Fruit fly (Drosophila melanogaster) whole organism, embryonic: ENCODE results near the gene CG11710.
A peak's percentile ranks its signal among the peaks of the same experiment; 100 is the strongest.

Experiments
- Blimp-1 ChIP-seq: fragments of 200-800 bp; sonication (Bioruptor generic); optimal IDR thresholded peaks from 3 replicates; lab custom pipeline; 2018; ENCODE audit warnings: missing biosample characterization, missing genetic modification characterization, mild to moderate bottlenecking, moderate library complexity, missing genetic modification reagents
- CG10209 ChIP-seq: fragments of 200-800 bp; sonication (Bioruptor generic); optimal IDR thresholded peaks from 3 replicates; lab custom pipeline; 2017; ENCODE audit warnings: missing biosample characterization, mild to moderate bottlenecking, missing genetic modification characterization, missing genetic modification reagents
- CG11247 ChIP-seq: fragments of 200-800 bp; sonication (Bioruptor generic); IDR thresholded peaks from 2 replicates; pipeline ENCODE4 v1.3.6; 2022; ENCODE audit warnings: missing biosample characterization, missing genetic modification characterization
- CG13775 ChIP-seq: fragments of 200-800 bp; sonication (Bioruptor generic); optimal IDR thresholded peaks from 3 replicates; lab custom pipeline; 2017; ENCODE audit warnings: missing biosample characterization, mild to moderate bottlenecking, missing genetic modification characterization
- CG14710 ChIP-seq: fragments of 200-800 bp; sonication (Bioruptor generic); optimal IDR thresholded peaks from 3 replicates; lab custom pipeline; 2019; ENCODE audit warnings: missing biosample characterization, mild to moderate bottlenecking, missing genetic modification characterization, moderate library complexity
- CG16779 ChIP-seq: fragments of 200-800 bp; sonication (Bioruptor generic); IDR thresholded peaks from 2 replicates; pipeline ENCODE4 v1.3.6; 2022; ENCODE audit warnings: missing biosample characterization, missing genetic modification characterization
- CG18619 ChIP-seq: fragments of 200-800 bp; sonication (Bioruptor generic); optimal IDR thresholded peaks from 3 replicates; lab custom pipeline; 2017; ENCODE audit warnings: missing biosample characterization, mild to moderate bottlenecking, missing genetic modification characterization
- CG30431 ChIP-seq: fragments of 200-800 bp; sonication (Bioruptor generic); optimal IDR thresholded peaks from 2 replicates; lab custom pipeline; 2017; ENCODE audit warnings: missing biosample characterization, missing genetic modification characterization
- CG32772 ChIP-seq: fragments of 200-800 bp; sonication (Bioruptor generic); IDR thresholded peaks from 2 replicates; pipeline ENCODE4 v1.3.6; 2022; ENCODE audit warnings: missing biosample characterization, missing genetic modification characterization
- CG3847 ChIP-seq: fragments of 200-800 bp; sonication (Bioruptor generic); IDR thresholded peaks from 2 replicates; pipeline ENCODE4 v1.3.6; 2022; ENCODE audit warnings: missing biosample characterization, missing genetic modification characterization
- CG4282 ChIP-seq: fragments of 200-800 bp; sonication (Bioruptor generic); optimal IDR thresholded peaks from 2 replicates; lab custom pipeline; 2016; ENCODE audit warnings: missing biosample characterization, missing genetic modification characterization
- CG4424 ChIP-seq: fragments of 200-800 bp; sonication (Bioruptor generic); optimal IDR thresholded peaks from 3 replicates; lab custom pipeline; 2016; ENCODE audit warnings: missing biosample characterization, missing genetic modification characterization
- CG6689 ChIP-seq: fragments of 200-800 bp; sonication (Bioruptor generic); IDR thresholded peaks from 2 replicates; pipeline ENCODE4 v1.3.6; 2022; ENCODE audit warnings: missing biosample characterization, missing genetic modification characterization
- CG7556 ChIP-seq: fragments of 200-800 bp; sonication (Bioruptor generic); optimal IDR thresholded peaks from 2 replicates; lab custom pipeline; 2017; ENCODE audit warnings: missing biosample characterization, mild to moderate bottlenecking, missing genetic modification characterization
- CG7786 ChIP-seq: fragments of 200-800 bp; sonication (Bioruptor generic); optimal IDR thresholded peaks from 2 replicates; lab custom pipeline; 2016; ENCODE audit warnings: missing biosample characterization, missing genetic modification characterization
- CG8765 ChIP-seq: fragments of 200-800 bp; sonication (Bioruptor generic); IDR thresholded peaks from 2 replicates; pipeline ENCODE4 v1.3.6; 2022; ENCODE audit warnings: missing biosample characterization, missing genetic modification characterization
- CG8924 ChIP-seq: fragments of 200-800 bp; optimal IDR thresholded peaks from 3 replicates; lab custom pipeline; 2019; ENCODE audit warnings: missing biosample characterization, mild to moderate bottlenecking, missing genetic modification characterization, moderate library complexity
- Doc2 ChIP-seq: fragments of 200-800 bp; sonication (Bioruptor generic); IDR thresholded peaks from 2 replicates; pipeline ENCODE4 v1.3.6; 2022; ENCODE audit warnings: missing biosample characterization, missing genetic modification characterization
- Ets65A ChIP-seq: fragments of 200-800 bp; sonication (Bioruptor generic); peaks from one replicate; lab custom pipeline; 2016; ENCODE audit warnings: missing biosample characterization, missing genetic modification characterization
- HHEX ChIP-seq: fragments of 200-800 bp; sonication (Bioruptor generic); optimal IDR thresholded peaks from 3 replicates; lab custom pipeline; 2017; ENCODE audit warnings: missing biosample characterization, mild to moderate bottlenecking, missing genetic modification characterization, missing genetic modification reagents
- Hsf ChIP-seq: fragments of 200-800 bp; sonication (Bioruptor generic); optimal IDR thresholded peaks from 3 replicates; lab custom pipeline; 2016; ENCODE audit warnings: missing biosample characterization, missing genetic modification characterization
- Lhr ChIP-seq: fragments of 200-800 bp; sonication (Bioruptor generic); optimal IDR thresholded peaks from 3 replicates; lab custom pipeline; 2017; ENCODE audit warnings: mild to moderate bottlenecking, missing biosample characterization, missing genetic modification reagents, missing genetic modification characterization
- Lpt ChIP-seq: fragments of >200 bp; optimal IDR thresholded peaks from 2 replicates; lab custom pipeline; 2018; ENCODE audit warnings: missing biosample characterization, missing genetic modification characterization
- Mes4 ChIP-seq: fragments of 200-800 bp; sonication (Bioruptor generic); optimal IDR thresholded peaks from 2 replicates; lab custom pipeline; 2016; ENCODE audit warnings: missing biosample characterization, missing genetic modification characterization
- Mrtf ChIP-seq: fragments of 200-800 bp; sonication (Bioruptor generic); IDR thresholded peaks from 3 replicates; pipeline ENCODE4 v1.3.6; 2022; ENCODE audit warnings: missing biosample characterization, missing genetic modification characterization
- NC2α ChIP-seq: fragments of 200-800 bp; sonication (Bioruptor generic); optimal IDR thresholded peaks from 2 replicates; lab custom pipeline; 2016; ENCODE audit warnings: missing biosample characterization, missing genetic modification characterization
- NK7.1 ChIP-seq: fragments of 200-800 bp; sonication (Bioruptor generic); optimal IDR thresholded peaks from 3 replicates; lab custom pipeline; 2016; ENCODE audit warnings: missing biosample characterization, missing genetic modification characterization
- Nf-YC ChIP-seq: fragments of 200-800 bp; optimal IDR thresholded peaks from 3 replicates; lab custom pipeline; 2019; ENCODE audit warnings: missing biosample characterization, mild to moderate bottlenecking, missing genetic modification characterization, moderate library complexity
- Opbp ChIP-seq: fragments of 200-800 bp; sonication (Bioruptor generic); IDR thresholded peaks from 3 replicates; pipeline ENCODE4 v1.3.6; 2022; ENCODE audit warnings: missing biosample characterization, missing genetic modification characterization; ENCODE audit not compliant: partially characterized antibody
- Sox102F ChIP-seq: fragments of 200-800 bp; sonication (Bioruptor generic); optimal IDR thresholded peaks from 2 replicates; lab custom pipeline; 2018; ENCODE audit warnings: missing biosample characterization, mild to moderate bottlenecking, missing genetic modification characterization, moderate library complexity
- Ssrp ChIP-seq: fragments of 200-800 bp; sonication (Bioruptor generic); optimal IDR thresholded peaks from 2 replicates; lab custom pipeline; 2018; ENCODE audit warnings: missing biosample characterization, mild to moderate bottlenecking, missing genetic modification characterization, moderate library complexity
- Trl ChIP-seq, 3 experiments: fragments of >200 bp in 2 of 3; fragments of 200-800 bp in 1 of 3; sonication (Bioruptor generic) in 1 of 3; optimal IDR thresholded peaks; 2 replicates in 1 of 3; 3 replicates in 2 of 3; lab custom pipeline; 2016 to 2017; ENCODE audit warnings: missing biosample characterization in 1 of 3, missing genetic modification characterization in 1 of 3
- ash1 ChIP-seq: fragments of 200-800 bp; sonication (Bioruptor generic); optimal IDR thresholded peaks from 2 replicates; lab custom pipeline; 2018; ENCODE audit warnings: missing biosample characterization, mild to moderate bottlenecking, missing genetic modification characterization
- bowl ChIP-seq: fragments of 200-800 bp; sonication (Bioruptor generic); IDR thresholded peaks from 2 replicates; pipeline ENCODE4 v1.3.6; 2022; ENCODE audit warnings: missing biosample characterization, missing genetic modification characterization
- br ChIP-seq: fragments of >200 bp; optimal IDR thresholded peaks from 2 replicates; lab custom pipeline; 2017
- crp ChIP-seq, 2 experiments: fragments of 200-800 bp; sonication (Bioruptor generic); optimal IDR thresholded peaks; 2 replicates in 1 of 2; 3 replicates in 1 of 2; lab custom pipeline; 2017; ENCODE audit warnings: missing biosample characterization in 2 of 2, missing genetic modification characterization in 2 of 2, mild to moderate bottlenecking in 1 of 2, moderate library complexity in 1 of 2
- danr ChIP-seq: fragments of 200-800 bp; sonication (Bioruptor generic); IDR thresholded peaks from 2 replicates; pipeline ENCODE4 v1.3.6; 2022; ENCODE audit warnings: missing biosample characterization, missing genetic modification characterization
- emc ChIP-seq: fragments of 200-800 bp; sonication (Bioruptor generic); optimal IDR thresholded peaks from 2 replicates; lab custom pipeline; 2016; ENCODE audit warnings: missing biosample characterization, missing genetic modification characterization
- eve ChIP-seq, 2 experiments: fragments of >200 bp; optimal IDR thresholded peaks; 2 replicates each; lab custom pipeline; 2017; ENCODE audit warnings: missing biosample characterization in 2 of 2, missing genetic modification characterization in 2 of 2
- fd102C ChIP-seq: fragments of 200-800 bp; sonication (Bioruptor generic); optimal IDR thresholded peaks from 2 replicates; lab custom pipeline; 2018; ENCODE audit warnings: missing biosample characterization, mild to moderate bottlenecking, missing genetic modification characterization, moderate library complexity
- gcm ChIP-seq: fragments of 200-800 bp; sonication (Bioruptor generic); optimal IDR thresholded peaks from 2 replicates; lab custom pipeline; 2019; ENCODE audit warnings: missing biosample characterization, mild to moderate bottlenecking, missing genetic modification characterization, moderate library complexity
- jigr1 ChIP-seq: fragments of 200-800 bp; sonication (Bioruptor generic); IDR thresholded peaks from 3 replicates; pipeline ENCODE4 v1.3.6; 2022; ENCODE audit warnings: missing biosample characterization, missing genetic modification characterization
- psq ChIP-seq: fragments of 200-800 bp; sonication (Bioruptor generic); optimal IDR thresholded peaks from 2 replicates; lab custom pipeline; 2017; ENCODE audit warnings: missing biosample characterization, missing genetic modification characterization
- sc ChIP-seq, 3 experiments: fragments of >200 bp in 2 of 3; fragments of 200-800 bp in 1 of 3; sonication (Bioruptor generic) in 1 of 3; optimal IDR thresholded peaks; 2 replicates in 2 of 3; 3 replicates in 1 of 3; lab custom pipeline; 2017; ENCODE audit warnings: mild to moderate bottlenecking in 1 of 3, missing biosample characterization in 1 of 3, missing genetic modification characterization in 1 of 3, missing genetic modification reagents in 1 of 3
- sima ChIP-seq: fragments of 200-800 bp; sonication (Bioruptor generic); optimal IDR thresholded peaks from 2 replicates; lab custom pipeline; 2016; ENCODE audit warnings: missing biosample characterization, missing genetic modification characterization
- slou ChIP-seq: fragments of 200-800 bp; sonication (Bioruptor generic); optimal IDR thresholded peaks from 3 replicates; lab custom pipeline; 2016; ENCODE audit warnings: missing biosample characterization, missing genetic modification characterization
- tio ChIP-seq: fragments of 200-800 bp; sonication (Bioruptor generic); optimal IDR thresholded peaks from 2 replicates; lab custom pipeline; 2017; ENCODE audit warnings: missing biosample characterization, missing genetic modification characterization, inconsistent platforms
- unpg ChIP-seq: fragments of 200-800 bp; sonication (Bioruptor generic); optimal IDR thresholded peaks from 3 replicates; lab custom pipeline; 2018; ENCODE audit warnings: missing biosample characterization, mild to moderate bottlenecking, missing genetic modification characterization, moderate library complexity
- usp ChIP-seq: fragments of >200 bp; optimal IDR thresholded peaks from 2 replicates; lab custom pipeline; 2017; ENCODE audit warnings: missing biosample characterization, missing genetic modification characterization

Gene CG11710

dm6 chrX:20429482-20430204 lies at the start of gene CG11710, which contains the start of gene mal (continued):
- peak; percentile 68 for TF ChIP-seq CG3847
- TF ChIP-seq CG30431 (GFP tag; lab: Kevin White, UChicago) = no peak
- TF ChIP-seq CG18619 (GFP tag; lab: Kevin White, UChicago) = no peak
- peak; percentile 44; the same call in 1 of the 2 replicates for TF ChIP-seq danr (GFP tag; lab: Robert Waterston, UW)
- no peak for TF ChIP-seq Mes4
- TF ChIP-seq ash1 = no peak
- TF ChIP-seq CG13775 (GFP tag; lab: Kevin White, UChicago) = peak; percentile 69
- TF ChIP-seq CG32772 (GFP tag; lab: Robert Waterston, UW) = peak; percentile 68
- TF ChIP-seq fd102C (GFP tag; lab: Kevin White, UChicago) = no peak
- peak; percentile 80 for TF ChIP-seq CG14710 (tag; lab: Kevin White, UChicago)
- TF ChIP-seq Opbp = peak; percentile 62; the same call in 1 of the 3 replicates
- TF ChIP-seq Ssrp = no peak
- no peak for TF ChIP-seq unpg (GFP tag; lab: Kevin White, UChicago)
- TF ChIP-seq Nf-YC (tag; lab: Kevin White, UChicago) = peak; percentile 81
- no peak for TF ChIP-seq Lpt (GFP tag; lab: Kevin White, UChicago)
- TF ChIP-seq emc (GFP tag; lab: Kevin White, UChicago) = peak; percentile 41
- TF ChIP-seq psq (GFP tag; lab: Kevin White, UChicago) = no peak
- no peak for TF ChIP-seq CG16779 (GFP tag; lab: Robert Waterston, UW)
- TF ChIP-seq CG7786 (GFP tag; lab: Kevin White, UChicago) = peak; percentile 73
- TF ChIP-seq Doc2 (GFP tag; lab: Robert Waterston, UW) = no peak
- no peak for TF ChIP-seq CG8765 (GFP tag; lab: Robert Waterston, UW)
- TF ChIP-seq sc (optimal IDR thresholded peaks at IDR 0.05; lab: Kevin White, UChicago) = no peak
- no peak for TF ChIP-seq sc (GFP tag; optimal IDR thresholded peaks at IDR 0.05; lab: Kevin White, UChicago)
- TF ChIP-seq CG4282 = no peak
- TF ChIP-seq eve (GFP tag; optimal IDR thresholded peaks at IDR 0.05; lab: Kevin White, UChicago) = no peak
- no peak for TF ChIP-seq Lhr
- TF ChIP-seq Blimp-1 (GFP tag; lab: Kevin White, UChicago) = peak; percentile 79
- TF ChIP-seq Mrtf = peak; percentile 57; the same call in 1 of the 3 replicates
- TF ChIP-seq CG7556 (GFP tag; lab: Kevin White, UChicago) = peak; percentile 74
- TF ChIP-seq sima (GFP tag; lab: Kevin White, UChicago) = no peak
- peak; percentile 82 for TF ChIP-seq CG8924
- no peak for TF ChIP-seq usp
- no peak for TF ChIP-seq HHEX (GFP tag; lab: Kevin White, UChicago)
- TF ChIP-seq Sox102F (GFP tag; lab: Kevin White, UChicago) = no peak
- peak; percentile 80 for TF ChIP-seq Hsf (GFP tag; lab: Kevin White, UChicago)
- TF ChIP-seq bowl (GFP tag; lab: Robert Waterston, UW) = no peak
- TF ChIP-seq tio = no peak
- no peak for TF ChIP-seq gcm (GFP tag; lab: Kevin White, UChicago)
- peak; percentile 45; the same call in 1 of the 2 replicates for TF ChIP-seq CG11247
- no peak for TF ChIP-seq br (lab: Kevin White, UChicago)
- peak; percentile 79 for TF ChIP-seq CG4424 (GFP tag; lab: Kevin White, UChicago)
- TF ChIP-seq NK7.1 = peak; percentile 73
- TF ChIP-seq NC2α (GFP tag; lab: Kevin White, UChicago) = no peak
- TF ChIP-seq crp (GFP tag; optimal IDR thresholded peaks at IDR 0.05; lab: Kevin White, UChicago) = peak in 1 of 2 experiments; percentile 82
- peak; percentile 69 for TF ChIP-seq slou (GFP tag; lab: Kevin White, UChicago)
- TF ChIP-seq Ets65A (GFP tag; lab: Kevin White, UChicago) = peak; percentile 97
- peak; percentile 79 for TF ChIP-seq CG6689 (GFP tag; lab: Robert Waterston, UW)
- TF ChIP-seq jigr1 (GFP tag; lab: Robert Waterston, UW) = peak; percentile 59; the same call in 1 of the 3 replicates
- TF ChIP-seq CG10209 (GFP tag; lab: Kevin White, UChicago) = peak; percentile 80
- no peak for TF ChIP-seq Trl (optimal IDR thresholded peaks at IDR 0.05; lab: Kevin White, UChicago)
- peak; percentile 63 for TF ChIP-seq Trl (GFP tag; optimal IDR thresholded peaks at IDR 0.05; lab: Kevin White, UChicago)
